Worm (Caenorhabditis elegans) whole organism, L1 larva: ENCODE measurements around the gene rpap-2.
A peak's percentile ranks its signal among the peaks of the same experiment; 100 is the strongest.

Source experiments
- C04F5.9 ChIP-seq: sonication (generic microtip); optimal IDR thresholded peaks from 2 replicates; lab custom pipeline; 2016; ENCODE audit warnings: missing genetic modification characterization, missing compliant biosample characterization
- C34B4.2 ChIP-seq: sonication (generic microtip); optimal IDR thresholded peaks from 2 replicates; lab custom pipeline; 2017; ENCODE audit warnings: mild to moderate bottlenecking, missing genetic modification characterization, missing compliant biosample characterization
- aha-1 ChIP-seq: fragments of 150-350 bp; optimal IDR thresholded peaks from 2 replicates; lab custom pipeline; 2014; ENCODE audit warnings: missing biosample characterization, missing genetic modification characterization
- alr-1 ChIP-seq: fragments of 200-800 bp; sonication (Bioruptor generic); optimal IDR thresholded peaks from 2 replicates; lab custom pipeline; 2018; ENCODE audit warnings: borderline replicate concordance, mild to moderate bottlenecking, missing genetic modification characterization, missing compliant biosample characterization
- blmp-1 ChIP-seq: fragments of 150-350 bp; optimal IDR thresholded peaks from 2 replicates; lab custom pipeline; 2014; ENCODE audit warnings: missing biosample characterization, missing genetic modification characterization
- ceh-8 ChIP-seq: fragments of 200-800 bp; sonication (Bioruptor generic); optimal IDR thresholded peaks from 2 replicates; lab custom pipeline; 2018; ENCODE audit warnings: mild to moderate bottlenecking, missing genetic modification characterization, moderate library complexity, missing compliant biosample characterization
- ceh-88 ChIP-seq: fragments of 200-800 bp; sonication (Bioruptor generic); IDR thresholded peaks from 2 replicates; pipeline ENCODE4 v1.3.6; 2022; ENCODE audit warnings: missing genetic modification characterization, missing compliant biosample characterization
- dsc-1 ChIP-seq: sonication (generic microtip); optimal IDR thresholded peaks from 2 replicates; lab custom pipeline; 2016; ENCODE audit warnings: mild to moderate bottlenecking, missing genetic modification characterization, missing compliant biosample characterization
- efl-3 ChIP-seq: fragments of 200-800 bp; sonication (Bioruptor generic); optimal IDR thresholded peaks from 2 replicates; lab custom pipeline; 2018; ENCODE audit warnings: mild to moderate bottlenecking, missing genetic modification characterization, missing compliant biosample characterization
- egl-27 ChIP-seq, 2 experiments: fragments of 150-350 bp in 1 of 2; sonication (generic microtip); optimal IDR thresholded peaks; 3 replicates each; lab custom pipeline; 2017 to 2018; ENCODE audit warnings: missing biosample characterization in 2 of 2, missing genetic modification characterization in 2 of 2, missing genetic modification reagents in 2 of 2
- elt-2 ChIP-seq: sonication (generic microtip); optimal IDR thresholded peaks from 2 replicates; lab custom pipeline; 2016; ENCODE audit warnings: missing genetic modification characterization, mild to moderate bottlenecking, inconsistent platforms, missing compliant biosample characterization, missing genetic modification reagents
- elt-3 ChIP-seq, 6 experiments: fragments of 150-350 bp in 1 of 6; sonication (generic microtip); optimal IDR thresholded peaks; 2 replicates each; lab custom pipeline; 2017 to 2018; ENCODE audit warnings: missing biosample characterization in 6 of 6, missing genetic modification characterization in 6 of 6, inconsistent platforms in 1 of 6
- ets-5 ChIP-seq: fragments of 200-800 bp; sonication (Bioruptor generic); IDR thresholded peaks from 2 replicates; pipeline ENCODE4 v1.3.6; 2022; ENCODE audit warnings: missing genetic modification characterization, missing compliant biosample characterization
- fkh-10 ChIP-seq: sonication (generic microtip); optimal IDR thresholded peaks from 2 replicates; lab custom pipeline; 2017; ENCODE audit warnings: missing biosample characterization, missing genetic modification reagents, missing genetic modification characterization
- fkh-8 ChIP-seq: sonication (generic microtip); optimal IDR thresholded peaks from 2 replicates; lab custom pipeline; 2016; ENCODE audit warnings: mild to moderate bottlenecking, missing genetic modification characterization, missing compliant biosample characterization
- fos-1 ChIP-seq: fragments of 150-350 bp; optimal IDR thresholded peaks from 2 replicates; lab custom pipeline; 2014; ENCODE audit warnings: missing biosample characterization, missing genetic modification characterization
- grh-1 ChIP-seq: fragments of 200-800 bp; sonication (Bioruptor generic); IDR thresholded peaks from 2 replicates; pipeline ENCODE4 v1.3.6; 2022; ENCODE audit warnings: missing genetic modification reagents, missing genetic modification characterization, missing compliant biosample characterization
- hlh-17 ChIP-seq: fragments of 200-800 bp; sonication (Bioruptor generic); optimal IDR thresholded peaks from 2 replicates; lab custom pipeline; 2018; ENCODE audit warnings: missing genetic modification characterization, mild to moderate bottlenecking, missing compliant biosample characterization, moderate library complexity, borderline replicate concordance
- hlh-4 ChIP-seq: sonication (generic microtip); optimal IDR thresholded peaks from 2 replicates; lab custom pipeline; 2016; ENCODE audit warnings: mild to moderate bottlenecking, missing genetic modification characterization, missing compliant biosample characterization
- hpl-2 ChIP-seq: fragments of 150-350 bp; optimal IDR thresholded peaks from 2 replicates; lab custom pipeline; 2014; ENCODE audit warnings: missing biosample characterization, missing genetic modification reagents, missing genetic modification characterization
- irx-1 ChIP-seq: sonication (generic microtip); optimal IDR thresholded peaks from 2 replicates; lab custom pipeline; 2016; ENCODE audit warnings: missing genetic modification characterization, missing compliant biosample characterization
- isw-1 ChIP-seq: fragments of 200-800 bp; sonication (Bioruptor generic); IDR thresholded peaks from 2 replicates; pipeline ENCODE4 v1.3.6; 2022; ENCODE audit warnings: missing genetic modification characterization, missing compliant biosample characterization
- lin-35 ChIP-seq, 2 experiments: fragments of 150-350 bp; optimal IDR thresholded peaks; 2 replicates each; lab custom pipeline; 2014; ENCODE audit warnings: missing biosample characterization in 2 of 2, missing genetic modification characterization in 2 of 2, missing genetic modification reagents in 2 of 2
- lin-39 ChIP-seq: fragments of 150-350 bp; optimal IDR thresholded peaks from 2 replicates; lab custom pipeline; 2014; ENCODE audit warnings: missing biosample characterization, missing genetic modification reagents, missing genetic modification characterization
- lir-3 ChIP-seq: sonication (generic microtip); optimal IDR thresholded peaks from 2 replicates; lab custom pipeline; 2016; ENCODE audit warnings: mild to moderate bottlenecking, missing genetic modification characterization, moderate library complexity, missing compliant biosample characterization; ENCODE audit not compliant: poor library complexity
- mdl-1 ChIP-seq, 2 experiments: fragments of 150-350 bp; optimal IDR thresholded peaks; 2 replicates each; lab custom pipeline; 2014 to 2017; ENCODE audit warnings: missing biosample characterization in 2 of 2, missing genetic modification characterization in 2 of 2, inconsistent platforms in 1 of 2
- nhr-11 ChIP-seq: fragments of 150-350 bp; optimal IDR thresholded peaks from 2 replicates; lab custom pipeline; 2014; ENCODE audit warnings: missing biosample characterization, missing genetic modification characterization
- nhr-12 ChIP-seq: sonication (generic microtip); optimal IDR thresholded peaks from 2 replicates; lab custom pipeline; 2017; ENCODE audit warnings: missing biosample characterization, missing genetic modification characterization
- nhr-28 ChIP-seq: fragments of 150-350 bp; optimal IDR thresholded peaks from 2 replicates; lab custom pipeline; 2014; ENCODE audit warnings: missing biosample characterization, missing genetic modification characterization
- nhr-47 ChIP-seq: sonication (generic microtip); optimal IDR thresholded peaks from 2 replicates; lab custom pipeline; 2016; ENCODE audit warnings: mild to moderate bottlenecking, missing genetic modification characterization, moderate library complexity, missing compliant biosample characterization
- nhr-71 ChIP-seq: sonication (generic microtip); optimal IDR thresholded peaks from 2 replicates; lab custom pipeline; 2016; ENCODE audit warnings: mild to moderate bottlenecking, missing genetic modification characterization, moderate library complexity, missing compliant biosample characterization
- nhr-84 ChIP-seq: sonication (generic microtip); optimal IDR thresholded peaks from 2 replicates; lab custom pipeline; 2017; ENCODE audit warnings: missing biosample characterization, missing genetic modification characterization
- nhr-85 ChIP-seq: sonication (generic microtip); peaks from one replicate; lab custom pipeline; 2016; ENCODE audit warnings: missing genetic modification characterization, inconsistent platforms, missing compliant biosample characterization
- nhr-90 ChIP-seq: sonication (generic microtip); optimal IDR thresholded peaks from 2 replicates; lab custom pipeline; 2016; ENCODE audit warnings: mild to moderate bottlenecking, missing genetic modification characterization, missing compliant biosample characterization; ENCODE audit not compliant: poor library complexity
- skn-1 ChIP-seq: fragments of 150-350 bp; optimal IDR thresholded peaks from 2 replicates; lab custom pipeline; 2014; ENCODE audit warnings: missing biosample characterization, missing genetic modification characterization
- snu-23 ChIP-seq: sonication (generic microtip); optimal IDR thresholded peaks from 2 replicates; lab custom pipeline; 2016; ENCODE audit warnings: missing genetic modification characterization, missing compliant biosample characterization
- sox-4 ChIP-seq: sonication (generic microtip); optimal IDR thresholded peaks from 2 replicates; lab custom pipeline; 2016; ENCODE audit warnings: missing genetic modification characterization, missing compliant biosample characterization
- sptf-1 ChIP-seq: fragments of 150-350 bp; optimal IDR thresholded peaks from 2 replicates; lab custom pipeline; 2014; ENCODE audit warnings: missing biosample characterization, missing genetic modification characterization
- unc-130 ChIP-seq: fragments of 150-350 bp; optimal IDR thresholded peaks from 2 replicates; lab custom pipeline; 2017; ENCODE audit warnings: missing biosample characterization, missing genetic modification characterization, inconsistent platforms
- unc-30 ChIP-seq: sonication (generic microtip); optimal IDR thresholded peaks from 2 replicates; lab custom pipeline; 2017; ENCODE audit warnings: missing biosample characterization, missing genetic modification characterization
- unc-62 ChIP-seq: fragments of 150-350 bp; optimal IDR thresholded peaks from 2 replicates; lab custom pipeline; 2014; ENCODE audit warnings: missing biosample characterization, missing genetic modification reagents, missing genetic modification characterization
- unc-86 ChIP-seq: sonication (generic microtip); optimal IDR thresholded peaks from 2 replicates; lab custom pipeline; 2016; ENCODE audit warnings: missing genetic modification characterization, missing compliant biosample characterization
- unc-98 ChIP-seq: fragments of 200-800 bp; sonication (Bioruptor generic); IDR thresholded peaks from 2 replicates; pipeline ENCODE4 v1.3.6; 2022; ENCODE audit warnings: missing genetic modification characterization, missing compliant biosample characterization
- vab-15 ChIP-seq: sonication (generic microtip); optimal IDR thresholded peaks from 2 replicates; lab custom pipeline; 2017; ENCODE audit warnings: missing genotype, mild to moderate bottlenecking, missing genetic modification characterization, missing compliant biosample characterization

rpap-2 gene

DNA sequence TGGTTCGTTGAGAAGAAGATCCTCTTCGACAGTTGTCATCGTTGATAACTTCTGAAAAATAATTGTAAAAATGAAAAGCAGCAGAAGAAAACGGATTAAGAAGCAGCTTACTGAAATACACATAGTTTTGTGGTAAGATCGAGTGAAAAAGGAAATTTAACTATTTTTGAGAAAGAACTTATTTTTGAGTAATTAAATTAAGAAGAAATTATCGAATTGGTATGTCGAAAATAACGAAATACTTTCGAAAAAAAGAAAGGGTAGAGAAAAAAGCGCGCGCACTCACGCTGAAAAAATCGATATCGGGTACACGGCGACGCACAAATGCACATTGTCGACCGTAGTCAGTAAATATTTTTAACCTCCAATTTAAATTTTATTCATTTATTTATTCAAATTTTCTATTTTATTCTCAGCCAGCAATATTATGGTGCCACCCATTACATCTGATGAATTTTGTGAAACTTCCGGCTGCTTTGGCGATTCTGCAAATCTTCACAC, 11.6 kb upstream of the rpap-2 start, which contains the start of the genes ZK643.5 and ZK643.2 (continued):
- TF ChIP-seq hlh-4 (tag; lab: Kevin White, UChicago) (no peak), unc-62 (GFP tag; lab: Kevin White, UChicago) (no peak), nhr-85 (peak; percentile 45), ets-5 (GFP tag; lab: Robert Waterston, UW) (no peak), sox-4 (tag; lab: Kevin White, UChicago) (no peak), lin-35 (GFP tag; optimal IDR thresholded peaks at IDR 0.05; lab: Kevin White, UChicago) (peak; percentile 76 to 90), unc-98 (GFP tag; lab: Robert Waterston, UW) (no peak), egl-27 (tag; optimal IDR thresholded peaks at IDR 0.05; lab: Kevin White, UChicago) (no peak), unc-130 (peak; percentile 26), dsc-1 (tag; lab: Kevin White, UChicago) (peak; percentile 61), ceh-88 (GFP tag; lab: Robert Waterston, UW) (no peak), mdl-1 (tag; optimal IDR thresholded peaks at IDR 0.05; lab: Kevin White, UChicago) (peak in 1 of 2 experiments; percentile 67), lir-3 (tag; lab: Kevin White, UChicago) (peak; percentile 68), vab-15 (tag; lab: Kevin White, UChicago) (no peak), snu-23 (GFP tag; lab: Kevin White, UChicago) (peak; percentile 80), nhr-71 (tag; lab: Kevin White, UChicago) (peak; percentile 80), grh-1 (GFP tag; lab: Robert Waterston, UW) (no peak), fkh-8 (tag; lab: Kevin White, UChicago) (peak; percentile 27), nhr-90 (tag; lab: Kevin White, UChicago) (peak; percentile 47), sptf-1 (tag; lab: Kevin White, UChicago) (no peak), C34B4.2 (tag; lab: Kevin White, UChicago) (no peak), hpl-2 (GFP tag; lab: Kevin White, UChicago) (no peak), ceh-8 (GFP tag; lab: Kevin White, UChicago) (no peak), alr-1 (tag; lab: Kevin White, UChicago) (no peak), nhr-28 (tag; lab: Kevin White, UChicago) (no peak), unc-30 (tag; lab: Kevin White, UChicago) (no peak), nhr-12 (no peak), blmp-1 (tag; lab: Kevin White, UChicago) (peak; percentile 70), skn-1 (tag; lab: Kevin White, UChicago) (peak; percentile 71), aha-1 (tag; lab: Kevin White, UChicago) (no peak), fkh-10 (GFP tag; lab: Kevin White, UChicago) (no peak), elt-2 (tag; lab: Kevin White, UChicago) (no peak), isw-1 (peak; percentile 12; the same call in 1 of the 2 replicates), nhr-84 (tag; lab: Kevin White, UChicago) (no peak), nhr-11 (tag; lab: Kevin White, UChicago) (no peak), elt-3 (tag; optimal IDR thresholded peaks at IDR 0.05; lab: Kevin White, UChicago) (peak in 1 of 6 experiments; percentile 56), nhr-47 (tag; lab: Kevin White, UChicago) (peak; percentile 76), C04F5.9 (tag; lab: Kevin White, UChicago) (peak; percentile 44), lin-39 (no peak), hlh-17 (GFP tag; lab: Kevin White, UChicago) (no peak), unc-86 (peak; percentile 69), fos-1 (tag; lab: Kevin White, UChicago) (peak; percentile 21), efl-3 (GFP tag; lab: Kevin White, UChicago) (no peak), irx-1 (peak; percentile 8)
